Worm (Caenorhabditis elegans) whole organism, midembryonic: ENCODE data around the gene lmd-5.

Experiments
- T22C8.4 ChIP-seq: fragments of 200-800 bp; sonication (Bioruptor generic); IDR thresholded peaks from 2 replicates; pipeline ENCODE4 v1.3.6; 2022; ENCODE audit warnings: missing genetic modification characterization, missing compliant biosample characterization
- cog-1 ChIP-seq: sonication (generic microtip); optimal IDR thresholded peaks from 2 replicates; lab custom pipeline; 2016; ENCODE audit warnings: missing genetic modification characterization, missing compliant biosample characterization
- flt-1 ChIP-seq: fragments of 200-800 bp; sonication (Bioruptor generic); IDR thresholded peaks from 2 replicates; pipeline ENCODE4 v1.3.6; 2022; ENCODE audit warnings: missing genetic modification characterization, missing compliant biosample characterization
- klf-2 ChIP-seq: fragments of 200-800 bp; sonication (Bioruptor generic); conservative IDR thresholded peaks from 2 replicates; pipeline ENCODE4 v1.3.6; 2022; ENCODE audit warnings: missing genetic modification reagents, missing genetic modification characterization, missing compliant biosample characterization
- med-1 ChIP-seq: sonication (generic microtip); optimal IDR thresholded peaks from 2 replicates; lab custom pipeline; 2017; ENCODE audit warnings: missing genetic modification characterization, mild to moderate bottlenecking, missing compliant biosample characterization, antibody characterized with exemption, missing genetic modification reagents; ENCODE audit not compliant: insufficient read depth
- ref-1 ChIP-seq: fragments of 200-800 bp; sonication (Bioruptor generic); conservative IDR thresholded peaks from 2 replicates; pipeline ENCODE4 v1.3.6; 2022; ENCODE audit warnings: missing genetic modification reagents, missing genetic modification characterization, missing compliant biosample characterization
- tab-1 ChIP-seq: fragments of 200-800 bp; sonication (Bioruptor generic); IDR thresholded peaks from 2 replicates; pipeline ENCODE4 v1.3.6; 2022; ENCODE audit warnings: missing genetic modification characterization, missing compliant biosample characterization
- ztf-23 ChIP-seq: fragments of 200-800 bp; sonication (Bioruptor generic); IDR thresholded peaks from 2 replicates; pipeline ENCODE4 v1.3.6; 2022; ENCODE audit warnings: missing genetic modification reagents, missing genetic modification characterization, missing compliant biosample characterization
- ztf-29 ChIP-seq: fragments of 200-800 bp; sonication (Bioruptor generic); IDR thresholded peaks from 2 replicates; pipeline ENCODE4 v1.3.6; 2022; ENCODE audit warnings: missing genetic modification reagents, missing genetic modification characterization, missing compliant biosample characterization

DNA sequence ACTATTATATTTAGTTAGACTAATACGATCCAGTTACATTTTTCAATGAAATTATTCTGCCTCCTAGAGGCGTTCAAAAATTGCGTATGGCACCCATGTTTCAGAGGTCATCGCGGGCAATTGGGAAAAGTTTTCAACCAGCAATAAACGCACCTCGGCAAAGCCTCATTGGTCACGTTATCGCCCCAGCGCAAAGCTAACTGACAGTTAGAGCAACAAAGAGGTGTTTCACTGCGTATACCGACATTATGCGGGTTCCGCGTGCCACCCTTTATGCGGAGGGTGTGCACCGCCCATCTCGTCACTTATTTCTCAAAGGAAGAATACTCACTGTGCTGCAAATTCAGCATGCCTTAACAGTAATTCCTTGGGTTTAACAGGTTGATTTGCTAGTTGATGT lies 19.2 kb downstream of the lmd-5 start:
- TF ChIP-seq T22C8.4 (GFP tag; lab: Robert Waterston, UW) (no peak), klf-2 (GFP tag; lab: Robert Waterston, UW) (no peak), tab-1 (GFP tag; lab: Robert Waterston, UW) (no peak), cog-1 (tag; lab: Kevin White, UChicago) (no peak), ztf-23 (GFP tag; lab: Robert Waterston, UW) (no peak), med-1 (GFP tag; lab: Kevin White, UChicago) (no peak), flt-1 (no peak), ztf-29 (GFP tag; lab: Robert Waterston, UW) (no peak), ref-1 (GFP tag; lab: Robert Waterston, UW) (no peak)
